Fruit fly (Drosophila melanogaster) whole organism, pupa: ENCODE measurements around the gene alphaTub84D.

Experiments used
- CG10348 ChIP-seq: fragments of 200-800 bp; sonication (Bioruptor generic); IDR thresholded peaks from 2 replicates; pipeline ENCODE4 v1.3.6; 2022; ENCODE audit warnings: missing biosample characterization, missing genetic modification characterization
- CG12605 ChIP-seq: fragments of 200-800 bp; sonication (Bioruptor generic); IDR thresholded peaks from 2 replicates; pipeline ENCODE4 v1.3.6; 2022; ENCODE audit warnings: missing biosample characterization, missing genetic modification characterization
- CG13204 ChIP-seq: fragments of 200-800 bp; sonication (Bioruptor generic); optimal IDR thresholded peaks from 2 replicates; lab custom pipeline; 2018; ENCODE audit warnings: missing biosample characterization, mild to moderate bottlenecking, missing genetic modification characterization, moderate library complexity
- CG14655 ChIP-seq: fragments of 200-800 bp; sonication (Bioruptor generic); optimal IDR thresholded peaks from 3 replicates; lab custom pipeline; 2017; ENCODE audit warnings: mild to moderate bottlenecking, missing biosample characterization, missing genetic modification reagents, missing genetic modification characterization
- CG15710 ChIP-seq: fragments of 200-800 bp; sonication (Bioruptor generic); optimal IDR thresholded peaks from 2 replicates; lab custom pipeline; 2018; ENCODE audit warnings: missing biosample characterization, mild to moderate bottlenecking, missing genetic modification characterization, moderate library complexity
- CG17806 ChIP-seq: fragments of 200-800 bp; sonication (Bioruptor generic); optimal IDR thresholded peaks from 2 replicates; lab custom pipeline; 2018; ENCODE audit warnings: missing biosample characterization, mild to moderate bottlenecking, missing genetic modification characterization, moderate library complexity
- CG32121 ChIP-seq: fragments of 200-800 bp; sonication (Bioruptor generic); IDR thresholded peaks from 2 replicates; pipeline ENCODE4 v1.3.6; 2022; ENCODE audit warnings: missing biosample characterization, missing genetic modification characterization
- CG34367 ChIP-seq: fragments of 200-800 bp; sonication (Bioruptor generic); optimal IDR thresholded peaks from 2 replicates; lab custom pipeline; 2018; ENCODE audit warnings: missing biosample characterization, mild to moderate bottlenecking, missing genetic modification characterization
- CG4496 ChIP-seq: fragments of 200-800 bp; sonication (Bioruptor generic); IDR thresholded peaks from 3 replicates; pipeline ENCODE4 v1.3.6; 2022; ENCODE audit warnings: missing biosample characterization, missing genetic modification characterization
- CG8159 ChIP-seq: fragments of 200-800 bp; sonication (Bioruptor generic); optimal IDR thresholded peaks from 3 replicates; lab custom pipeline; 2018; ENCODE audit warnings: missing biosample characterization, mild to moderate bottlenecking, missing genetic modification characterization, moderate library complexity
- CG8301 ChIP-seq: fragments of 200-800 bp; sonication (Bioruptor generic); optimal IDR thresholded peaks from 2 replicates; lab custom pipeline; 2018; ENCODE audit warnings: missing biosample characterization, mild to moderate bottlenecking, missing genetic modification characterization
- CG9948 ChIP-seq: fragments of 200-800 bp; sonication (Bioruptor generic); optimal IDR thresholded peaks from 2 replicates; lab custom pipeline; 2018; ENCODE audit warnings: missing biosample characterization, mild to moderate bottlenecking, missing genetic modification characterization, moderate library complexity
- D1 ChIP-seq: fragments of 200-800 bp; sonication (Bioruptor generic); optimal IDR thresholded peaks from 2 replicates; lab custom pipeline; 2018; ENCODE audit warnings: missing biosample characterization, mild to moderate bottlenecking, missing genetic modification characterization, moderate library complexity
- EcR ChIP-seq: fragments of 200-800 bp; sonication (Bioruptor generic); optimal IDR thresholded peaks from 3 replicates; lab custom pipeline; 2019; ENCODE audit warnings: missing biosample characterization, missing genetic modification characterization, mild to moderate bottlenecking, moderate library complexity, missing genetic modification reagents
- Ets98B ChIP-seq: fragments of 200-800 bp; sonication (Bioruptor generic); IDR thresholded peaks from 2 replicates; pipeline ENCODE4 v1.3.6; 2022; ENCODE audit warnings: missing biosample characterization, missing genetic modification characterization
- Pif1A ChIP-seq: fragments of 200-800 bp; sonication (Bioruptor generic); optimal IDR thresholded peaks from 3 replicates; lab custom pipeline; 2016; ENCODE audit warnings: missing biosample characterization, missing genetic modification characterization
- Pif1B ChIP-seq: fragments of 200-800 bp; sonication (Bioruptor generic); optimal IDR thresholded peaks from 3 replicates; lab custom pipeline; 2016; ENCODE audit warnings: missing biosample characterization, missing genetic modification characterization
- Snoo ChIP-seq: fragments of 200-800 bp; sonication (Bioruptor generic); optimal IDR thresholded peaks from 3 replicates; lab custom pipeline; 2017; ENCODE audit warnings: missing biosample characterization, mild to moderate bottlenecking, missing genetic modification characterization, inconsistent platforms
- fd96Ca ChIP-seq: fragments of 200-800 bp; sonication (Bioruptor generic); IDR thresholded peaks from 3 replicates; pipeline ENCODE4 v1.3.6; 2022; ENCODE audit warnings: missing biosample characterization, missing genetic modification characterization
- gl ChIP-seq: fragments of 200-800 bp; sonication (Bioruptor generic); optimal IDR thresholded peaks from 2 replicates; lab custom pipeline; 2018; ENCODE audit warnings: missing biosample characterization, mild to moderate bottlenecking, missing genetic modification characterization
- rn ChIP-seq: fragments of 200-800 bp; sonication (Bioruptor generic); IDR thresholded peaks from 2 replicates; pipeline ENCODE4 v1.3.6; 2022; ENCODE audit warnings: missing biosample characterization, missing genetic modification characterization

The alphaTub84D gene

DNA sequence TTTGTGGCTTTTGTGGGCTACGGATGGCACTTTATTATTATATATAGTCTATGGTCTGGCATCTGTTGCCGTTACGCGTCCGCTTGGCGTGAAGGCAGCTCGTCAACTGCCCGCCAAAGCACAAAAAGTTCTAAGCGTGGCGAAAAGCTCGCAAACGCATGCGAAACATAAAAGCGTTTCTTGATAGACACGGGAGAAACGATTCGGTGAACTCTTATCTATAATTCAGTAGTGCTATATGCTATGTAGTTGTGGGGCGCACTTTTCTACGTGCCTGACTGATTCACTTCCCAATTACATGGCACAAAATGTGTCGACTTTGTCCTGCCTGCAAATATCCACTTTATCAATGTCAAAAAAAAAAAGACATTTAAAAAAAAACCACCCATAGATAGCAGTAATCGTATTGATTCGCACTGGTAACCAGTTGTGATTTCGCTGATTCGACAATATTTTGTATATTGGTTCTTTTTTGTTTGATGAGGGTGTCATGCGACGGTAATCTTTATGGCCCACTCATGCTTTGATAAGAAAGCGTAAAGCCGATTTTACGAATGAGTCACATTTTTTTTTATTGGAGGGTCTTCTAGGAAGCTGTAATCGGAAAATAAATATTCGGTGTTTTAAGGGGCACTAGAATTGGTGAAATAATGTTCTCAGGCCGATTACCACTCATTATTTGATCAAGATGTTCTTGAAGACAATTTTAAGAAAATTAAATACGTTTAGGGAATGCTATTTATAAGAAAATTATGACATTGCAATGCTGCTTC, 25.4 kb upstream of the alphaTub84D start, which contains the start of gene alpha-Est9:
Gene alpha-Est9 (minus strand): TSS at position 110 of the 773 bp plus-strand sequence.
- no peak for TF ChIP-seq Pif1B (GFP tag; lab: Kevin White, UChicago)
- no peak for TF ChIP-seq D1 (tag; lab: Kevin White, UChicago)
- no peak for TF ChIP-seq gl (tag; lab: Kevin White, UChicago)
- no peak for TF ChIP-seq CG32121 (GFP tag; lab: Robert Waterston, UW)
- TF ChIP-seq Pif1A (GFP tag; lab: Kevin White, UChicago): no peak
- TF ChIP-seq fd96Ca (GFP tag; lab: Robert Waterston, UW): no peak
- TF ChIP-seq rn: no peak
- no peak for TF ChIP-seq CG34367 (tag; lab: Kevin White, UChicago)
- no peak for TF ChIP-seq Snoo (tag; lab: Kevin White, UChicago)
- no peak for TF ChIP-seq Ets98B
- TF ChIP-seq CG4496 (GFP tag; lab: Robert Waterston, UW): no peak
- no peak for TF ChIP-seq CG8301 (tag; lab: Kevin White, UChicago)
- TF ChIP-seq CG15710: no peak
- no peak for TF ChIP-seq CG17806 (tag; lab: Kevin White, UChicago)
- no peak for TF ChIP-seq CG8159
- TF ChIP-seq CG13204 (GFP tag; lab: Kevin White, UChicago): no peak
- no peak for TF ChIP-seq EcR (GFP tag; lab: Kevin White, UChicago)
- no peak for TF ChIP-seq CG12605 (GFP tag; lab: Robert Waterston, UW)
- no peak for TF ChIP-seq CG14655
- TF ChIP-seq CG9948 (tag; lab: Kevin White, UChicago): no peak

DNA sequence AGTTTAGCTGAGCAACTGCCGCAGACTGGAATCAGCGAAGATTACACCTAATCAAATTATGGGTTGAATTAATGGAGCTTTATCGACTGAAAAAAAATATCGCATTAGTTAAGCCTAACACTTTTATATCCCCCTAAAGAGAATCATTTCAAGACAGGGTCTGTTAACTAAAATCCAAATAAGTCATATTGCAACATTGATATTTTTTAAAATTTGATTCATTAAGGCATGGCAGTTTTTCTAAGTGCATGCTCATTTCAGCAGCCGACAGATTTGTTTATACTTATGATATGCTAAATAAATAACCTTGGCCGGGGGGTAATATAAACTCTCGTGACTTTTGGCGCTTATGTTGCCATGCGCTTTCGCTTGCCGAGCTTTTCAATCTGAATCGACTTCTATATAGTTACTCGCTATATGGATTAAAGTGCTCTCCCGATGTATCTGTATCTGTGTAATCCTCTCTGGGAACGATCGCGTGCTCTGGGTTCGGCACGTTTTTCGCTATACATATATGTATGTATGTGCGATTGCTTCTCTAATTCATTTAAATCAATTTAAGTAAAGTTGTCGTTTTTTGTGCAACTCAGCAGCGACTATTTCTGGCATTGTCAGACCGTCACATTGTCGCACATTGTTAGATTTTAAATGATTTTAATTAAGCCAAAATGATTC, 24.1 kb upstream of the alphaTub84D start:
- TF ChIP-seq CG4496 (GFP tag; lab: Robert Waterston, UW): peak; percentile 81
- TF ChIP-seq CG32121 (GFP tag; lab: Robert Waterston, UW): peak; percentile 68
- peak; percentile 65 for TF ChIP-seq Ets98B
- no peak for TF ChIP-seq CG34367 (tag; lab: Kevin White, UChicago)
- no peak for TF ChIP-seq CG9948 (tag; lab: Kevin White, UChicago)
- peak; percentile 42; the same call in 1 of the 3 replicates for TF ChIP-seq fd96Ca (GFP tag; lab: Robert Waterston, UW)
- peak; percentile 0 for TF ChIP-seq Pif1A (GFP tag; lab: Kevin White, UChicago)

dm6 chr3R:7508198-7508837, 22.2 kb upstream of the alphaTub84D start:
- TF ChIP-seq Snoo (tag; lab: Kevin White, UChicago): no peak
- TF ChIP-seq CG4496 (GFP tag; lab: Robert Waterston, UW): peak; percentile 54; the same call in 1 of the 3 replicates
- no peak for TF ChIP-seq rn
- TF ChIP-seq D1 (tag; lab: Kevin White, UChicago): peak; percentile 41
- no peak for TF ChIP-seq CG14655
- no peak for TF ChIP-seq CG8301 (tag; lab: Kevin White, UChicago)
- TF ChIP-seq, all 21 proteins: peak for 2

dm6 chr3R:7514232-7514863, 16.2 kb upstream of the alphaTub84D start:
- no peak for TF ChIP-seq CG8301 (tag; lab: Kevin White, UChicago)
- TF ChIP-seq D1 (tag; lab: Kevin White, UChicago): no peak
- peak; percentile 16 for TF ChIP-seq EcR (GFP tag; lab: Kevin White, UChicago)
- no peak for TF ChIP-seq CG15710
- no peak for TF ChIP-seq Snoo (tag; lab: Kevin White, UChicago)
- TF ChIP-seq CG34367 (tag; lab: Kevin White, UChicago): no peak

- TF ChIP-seq CG12605 (GFP tag; lab: Robert Waterston, UW) (0 out of 2 replicates have a peak, but pooled peaks have one; percentile 25), Ets98B (0 out of 2 replicates have a peak, but pooled peaks have one; percentile 11), CG8159 (no peak), Pif1B (GFP tag; lab: Kevin White, UChicago) (no peak), CG17806 (tag; lab: Kevin White, UChicago) (no peak)
These were observed 14.9 kb upstream of the alphaTub84D start, which contains the start of gene alpha-Est8 for dm6 chr3R:7515599-7516069. Gene alpha-Est8 (minus strand): TSS chr3R:7515670.

- TF ChIP-seq CG32121 (GFP tag; lab: Robert Waterston, UW): no peak
- no peak for TF ChIP-seq CG4496 (GFP tag; lab: Robert Waterston, UW)
- no peak for TF ChIP-seq D1 (tag; lab: Kevin White, UChicago)
- TF ChIP-seq CG8159: no peak
- TF ChIP-seq Pif1B (GFP tag; lab: Kevin White, UChicago): no peak
- no peak for TF ChIP-seq Ets98B
- no peak for TF ChIP-seq fd96Ca (GFP tag; lab: Robert Waterston, UW)
- TF ChIP-seq CG8301 (tag; lab: Kevin White, UChicago): no peak
- TF ChIP-seq CG12605 (GFP tag; lab: Robert Waterston, UW): no peak
- TF ChIP-seq CG9948 (tag; lab: Kevin White, UChicago): no peak
- TF ChIP-seq CG13204 (GFP tag; lab: Kevin White, UChicago): no peak
- TF ChIP-seq gl (tag; lab: Kevin White, UChicago): no peak
- TF ChIP-seq CG34367 (tag; lab: Kevin White, UChicago): no peak
- TF ChIP-seq CG15710: no peak
- TF ChIP-seq CG14655: no peak
- TF ChIP-seq CG17806 (tag; lab: Kevin White, UChicago): no peak
- no peak for TF ChIP-seq EcR (GFP tag; lab: Kevin White, UChicago)
- no peak for TF ChIP-seq Snoo (tag; lab: Kevin White, UChicago)
- no peak for TF ChIP-seq Pif1A (GFP tag; lab: Kevin White, UChicago)
- no peak for TF ChIP-seq CG10348
- TF ChIP-seq, all 21 proteins: peak for 0
These were observed 11.2 kb upstream of the alphaTub84D start, which contains the start of gene Ubc84D for dm6 chr3R:7519356-7519755. Gene Ubc84D (minus strand): TSS chr3R:7519456.
